Worm (Caenorhabditis elegans) whole organism, L1 larva: ENCODE results near the gene ZK892.5.

Experiments
- C04F5.9 ChIP-seq: sonication (generic microtip); optimal IDR thresholded peaks from 2 replicates; lab custom pipeline; 2016; ENCODE audit warnings: missing genetic modification characterization, missing compliant biosample characterization
- Y116A8C.19 ChIP-seq: sonication (generic microtip); optimal IDR thresholded peaks from 2 replicates; lab custom pipeline; 2016; ENCODE audit warnings: missing compliant biosample characterization, missing genetic modification characterization, borderline replicate concordance
- aly-2 ChIP-seq: fragments of 150-350 bp; optimal IDR thresholded peaks from 2 replicates; lab custom pipeline; 2014; ENCODE audit warnings: missing biosample characterization, missing genetic modification characterization
- blmp-1 ChIP-seq: fragments of 150-350 bp; optimal IDR thresholded peaks from 2 replicates; lab custom pipeline; 2014; ENCODE audit warnings: missing biosample characterization, missing genetic modification characterization
- ceh-82 ChIP-seq, 3 experiments: fragments of 150-350 bp in 1 of 3; sonication (generic microtip) in 2 of 3; optimal IDR thresholded peaks; 2 replicates each; lab custom pipeline; 2014 to 2017; ENCODE audit warnings: missing biosample characterization in 3 of 3, missing genetic modification characterization in 3 of 3
- ceh-90 ChIP-seq: sonication (generic microtip); optimal IDR thresholded peaks from 2 replicates; lab custom pipeline; 2016; ENCODE audit warnings: missing genetic modification characterization, missing compliant biosample characterization
- dpl-1 ChIP-seq, 3 experiments: fragments of 150-350 bp in 2 of 3; sonication (generic microtip) in 1 of 3; optimal IDR thresholded peaks; 2 replicates each; lab custom pipeline; 2014 to 2017; ENCODE audit warnings: missing biosample characterization in 3 of 3, missing genetic modification characterization in 3 of 3, missing genetic modification reagents in 3 of 3
- efl-1 ChIP-seq, 4 experiments: fragments of 150-350 bp; optimal IDR thresholded peaks in 3 of 4; peaks in 1 of 4; 1 replicate in 1 of 4; 2 replicates in 3 of 4; lab custom pipeline; 2014; ENCODE audit warnings: missing biosample characterization in 2 of 4, missing genetic modification characterization in 2 of 4, missing genetic modification reagents in 2 of 4
- elt-3 ChIP-seq, 6 experiments: fragments of 150-350 bp in 1 of 6; sonication (generic microtip); optimal IDR thresholded peaks; 2 replicates each; lab custom pipeline; 2017 to 2018; ENCODE audit warnings: missing biosample characterization in 6 of 6, missing genetic modification characterization in 6 of 6, inconsistent platforms in 1 of 6
- ets-5 ChIP-seq: fragments of 200-800 bp; sonication (Bioruptor generic); IDR thresholded peaks from 2 replicates; pipeline ENCODE4 v1.3.6; 2022; ENCODE audit warnings: missing genetic modification characterization, missing compliant biosample characterization
- fkh-8 ChIP-seq: sonication (generic microtip); optimal IDR thresholded peaks from 2 replicates; lab custom pipeline; 2016; ENCODE audit warnings: mild to moderate bottlenecking, missing genetic modification characterization, missing compliant biosample characterization
- grh-1 ChIP-seq: fragments of 200-800 bp; sonication (Bioruptor generic); IDR thresholded peaks from 2 replicates; pipeline ENCODE4 v1.3.6; 2022; ENCODE audit warnings: missing genetic modification reagents, missing genetic modification characterization, missing compliant biosample characterization
- hlh-4 ChIP-seq: sonication (generic microtip); optimal IDR thresholded peaks from 2 replicates; lab custom pipeline; 2016; ENCODE audit warnings: mild to moderate bottlenecking, missing genetic modification characterization, missing compliant biosample characterization
- irx-1 ChIP-seq: sonication (generic microtip); optimal IDR thresholded peaks from 2 replicates; lab custom pipeline; 2016; ENCODE audit warnings: missing genetic modification characterization, missing compliant biosample characterization
- jun-1 ChIP-seq: fragments of 150-350 bp; optimal IDR thresholded peaks from 2 replicates; lab custom pipeline; 2014; ENCODE audit warnings: missing biosample characterization, missing genetic modification reagents, missing genetic modification characterization
- lin-13 ChIP-seq: fragments of 150-350 bp; optimal IDR thresholded peaks from 2 replicates; lab custom pipeline; 2014; ENCODE audit warnings: missing biosample characterization, missing genetic modification reagents, missing genetic modification characterization
- lin-14 ChIP-seq: fragments of 200-800 bp; sonication (Bioruptor generic); optimal IDR thresholded peaks from 2 replicates; lab custom pipeline; 2018; ENCODE audit warnings: mild to moderate bottlenecking, missing genetic modification characterization, moderate library complexity, missing compliant biosample characterization
- lin-39 ChIP-seq: fragments of 150-350 bp; optimal IDR thresholded peaks from 2 replicates; lab custom pipeline; 2014; ENCODE audit warnings: missing biosample characterization, missing genetic modification reagents, missing genetic modification characterization
- lsy-2 ChIP-seq, 2 experiments: fragments of 150-350 bp; optimal IDR thresholded peaks; 2 replicates each; lab custom pipeline; 2014; ENCODE audit warnings: missing biosample characterization in 2 of 2, missing genetic modification characterization in 2 of 2
- mef-2 ChIP-seq: fragments of 150-350 bp; optimal IDR thresholded peaks from 2 replicates; lab custom pipeline; 2014; ENCODE audit warnings: missing biosample characterization, missing genetic modification characterization
- nhr-11 ChIP-seq: fragments of 150-350 bp; optimal IDR thresholded peaks from 2 replicates; lab custom pipeline; 2014; ENCODE audit warnings: missing biosample characterization, missing genetic modification characterization
- nhr-12 ChIP-seq: sonication (generic microtip); optimal IDR thresholded peaks from 2 replicates; lab custom pipeline; 2017; ENCODE audit warnings: missing biosample characterization, missing genetic modification characterization
- nhr-20 ChIP-seq: sonication (generic microtip); optimal IDR thresholded peaks from 2 replicates; lab custom pipeline; 2016; ENCODE audit warnings: mild to moderate bottlenecking, missing genetic modification characterization, missing compliant biosample characterization
- nhr-47 ChIP-seq: sonication (generic microtip); optimal IDR thresholded peaks from 2 replicates; lab custom pipeline; 2016; ENCODE audit warnings: mild to moderate bottlenecking, missing genetic modification characterization, moderate library complexity, missing compliant biosample characterization
- nhr-71 ChIP-seq: sonication (generic microtip); optimal IDR thresholded peaks from 2 replicates; lab custom pipeline; 2016; ENCODE audit warnings: mild to moderate bottlenecking, missing genetic modification characterization, moderate library complexity, missing compliant biosample characterization
- nhr-84 ChIP-seq: sonication (generic microtip); optimal IDR thresholded peaks from 2 replicates; lab custom pipeline; 2017; ENCODE audit warnings: missing biosample characterization, missing genetic modification characterization
- nhr-85 ChIP-seq: sonication (generic microtip); peaks from one replicate; lab custom pipeline; 2016; ENCODE audit warnings: missing genetic modification characterization, inconsistent platforms, missing compliant biosample characterization
- rnt-1 ChIP-seq: sonication (generic microtip); optimal IDR thresholded peaks from 2 replicates; lab custom pipeline; 2016; ENCODE audit warnings: mild to moderate bottlenecking, missing genetic modification characterization, moderate library complexity, missing compliant biosample characterization
- snu-23 ChIP-seq: sonication (generic microtip); optimal IDR thresholded peaks from 2 replicates; lab custom pipeline; 2016; ENCODE audit warnings: missing genetic modification characterization, missing compliant biosample characterization
- sptf-1 ChIP-seq: fragments of 150-350 bp; optimal IDR thresholded peaks from 2 replicates; lab custom pipeline; 2014; ENCODE audit warnings: missing biosample characterization, missing genetic modification characterization
- sup-37 ChIP-seq: fragments of 200-800 bp; sonication (Bioruptor generic); optimal IDR thresholded peaks from 2 replicates; lab custom pipeline; 2018; ENCODE audit warnings: mild to moderate bottlenecking, missing genetic modification characterization, missing compliant biosample characterization
- tlp-1 ChIP-seq: fragments of 150-350 bp; optimal IDR thresholded peaks from 2 replicates; lab custom pipeline; 2014; ENCODE audit warnings: missing biosample characterization, missing genetic modification characterization
- unc-130 ChIP-seq: fragments of 150-350 bp; optimal IDR thresholded peaks from 2 replicates; lab custom pipeline; 2017; ENCODE audit warnings: missing biosample characterization, missing genetic modification characterization, inconsistent platforms
- unc-30 ChIP-seq: sonication (generic microtip); optimal IDR thresholded peaks from 2 replicates; lab custom pipeline; 2017; ENCODE audit warnings: missing biosample characterization, missing genetic modification characterization
- unc-62 ChIP-seq: fragments of 150-350 bp; optimal IDR thresholded peaks from 2 replicates; lab custom pipeline; 2014; ENCODE audit warnings: missing biosample characterization, missing genetic modification reagents, missing genetic modification characterization
- unc-86 ChIP-seq: sonication (generic microtip); optimal IDR thresholded peaks from 2 replicates; lab custom pipeline; 2016; ENCODE audit warnings: missing genetic modification characterization, missing compliant biosample characterization
- unc-98 ChIP-seq: fragments of 200-800 bp; sonication (Bioruptor generic); IDR thresholded peaks from 2 replicates; pipeline ENCODE4 v1.3.6; 2022; ENCODE audit warnings: missing genetic modification characterization, missing compliant biosample characterization
- zip-4 ChIP-seq: fragments of 200-800 bp; sonication (Bioruptor generic); optimal IDR thresholded peaks from 2 replicates; lab custom pipeline; 2018; ENCODE audit warnings: mild to moderate bottlenecking, missing genetic modification characterization, moderate library complexity, missing compliant biosample characterization
- ztf-11 ChIP-seq, 2 experiments: sonication (generic microtip); optimal IDR thresholded peaks; 2 replicates each; lab custom pipeline; 2016 to 2017; ENCODE audit warnings: missing genetic modification characterization in 2 of 2, missing biosample characterization in 1 of 2, missing compliant biosample characterization in 1 of 2

Gene ZK892.5

ce11 chrII:10010914-10011313, 2.9 kb downstream of the ZK892.5 start (continued):
- TF ChIP-seq hlh-4 (tag; lab: Kevin White, UChicago), result no peak

ce11 chrII:10011733-10012132, 3.7 kb downstream of the ZK892.5 start:
- TF ChIP-seq nhr-20 (tag; lab: Kevin White, UChicago) (peak; percentile 26), lin-39 (tag; lab: Kevin White, UChicago) (no peak), ceh-82 (tag; optimal IDR thresholded peaks at IDR 0.05; lab: Kevin White, UChicago) (no peak), unc-86 (no peak), efl-1 (optimal IDR thresholded peaks at IDR 0.05; lab: Kevin White, UChicago) (no peak), efl-1 (GFP tag; optimal IDR thresholded peaks at IDR 0.05 in 1 of 2; lab: Kevin White, UChicago) (peak in 1 of 2 experiments; percentile 81), ets-5 (GFP tag; lab: Robert Waterston, UW) (no peak), tlp-1 (tag; lab: Kevin White, UChicago) (no peak), nhr-11 (no peak), unc-30 (no peak), zip-4 (GFP tag; lab: Kevin White, UChicago) (no peak), lin-14 (peak; percentile 39), elt-3 (tag; optimal IDR thresholded peaks at IDR 0.05; lab: Kevin White, UChicago) (peak in 1 of 6 experiments; percentile 44), Y116A8C.19 (tag; lab: Kevin White, UChicago) (no peak), nhr-12 (tag; lab: Kevin White, UChicago) (no peak), fkh-8 (tag; lab: Kevin White, UChicago) (no peak), nhr-85 (tag; lab: Kevin White, UChicago) (peak; percentile 3), grh-1 (no peak), jun-1 (tag; lab: Kevin White, UChicago) (no peak), aly-2 (tag; lab: Kevin White, UChicago) (no peak), ztf-11 (tag; optimal IDR thresholded peaks at IDR 0.05; lab: Kevin White, UChicago) (no peak), C04F5.9 (tag; lab: Kevin White, UChicago) (no peak), unc-62 (GFP tag; lab: Kevin White, UChicago) (no peak), irx-1 (no peak), nhr-71 (no peak), blmp-1 (tag; lab: Kevin White, UChicago) (peak; percentile 52), sptf-1 (tag; lab: Kevin White, UChicago) (no peak), dpl-1 (GFP tag; optimal IDR thresholded peaks at IDR 0.05; lab: Kevin White, UChicago) (no peak), sup-37 (GFP tag; lab: Kevin White, UChicago) (no peak), mef-2 (no peak), snu-23 (peak; percentile 4), rnt-1 (tag; lab: Kevin White, UChicago) (no peak), nhr-47 (tag; lab: Kevin White, UChicago) (no peak), lin-13 (no peak), nhr-84 (tag; lab: Kevin White, UChicago) (no peak), lsy-2 (tag; optimal IDR thresholded peaks at IDR 0.05; lab: Kevin White, UChicago) (no peak)
- TF ChIP-seq, all 84 proteins: peak for 7

ce11 chrII:10012490-10012889, 4.5 kb downstream of the ZK892.5 start:
- no peak for TF ChIP-seq ceh-90 (tag; lab: Kevin White, UChicago)
- TF ChIP-seq snu-23, result no peak
- peak; percentile 18 for TF ChIP-seq nhr-71
- TF ChIP-seq lin-14, result peak; percentile 55
- peak; percentile 13 for TF ChIP-seq blmp-1 (tag; lab: Kevin White, UChicago)
- no peak for TF ChIP-seq nhr-12 (tag; lab: Kevin White, UChicago)
- peak; percentile 27 for TF ChIP-seq rnt-1 (tag; lab: Kevin White, UChicago)
- peak in 1 of 2 experiments; percentile 36 for TF ChIP-seq lsy-2 (tag; optimal IDR thresholded peaks at IDR 0.05; lab: Kevin White, UChicago)
- peak; percentile 44 for TF ChIP-seq unc-130
- TF ChIP-seq efl-1 (optimal IDR thresholded peaks at IDR 0.05; lab: Kevin White, UChicago), result no peak
- peak in 1 of 2 experiments; percentile 88 for TF ChIP-seq efl-1 (GFP tag; optimal IDR thresholded peaks at IDR 0.05 in 1 of 2; lab: Kevin White, UChicago)
- TF ChIP-seq unc-98, result no peak
- TF ChIP-seq unc-30, result no peak
